Worm (Caenorhabditis elegans) whole organism, young adult: ENCODE results near the gene phy-2.

Experiments used
- B0035.1 ChIP-seq: sonication (generic microtip); optimal IDR thresholded peaks from 2 replicates; lab custom pipeline; 2016; ENCODE audit warnings: missing genetic modification characterization, mild to moderate bottlenecking, missing compliant biosample characterization, missing genotype, missing genetic modification reagents
- F23B12.7 ChIP-seq: sonication (generic microtip); optimal IDR thresholded peaks from 2 replicates; lab custom pipeline; 2017; ENCODE audit warnings: missing genetic modification characterization, mild to moderate bottlenecking, missing compliant biosample characterization, antibody characterized with exemption, moderate library complexity; ENCODE audit not compliant: insufficient read depth
- K12H6.12 ChIP-seq: fragments of 200-800 bp; sonication (Bioruptor generic); optimal IDR thresholded peaks from 2 replicates; lab custom pipeline; 2018; ENCODE audit warnings: mild to moderate bottlenecking, missing genetic modification characterization, missing compliant biosample characterization
- attf-6 ChIP-seq: fragments of 200-800 bp; sonication (Bioruptor generic); IDR thresholded peaks from 2 replicates; pipeline ENCODE4 v1.3.6; 2022; ENCODE audit warnings: missing genetic modification reagents, missing genetic modification characterization, missing compliant biosample characterization
- him-1 ChIP-seq: sonication (generic microtip); optimal IDR thresholded peaks from 2 replicates; lab custom pipeline; 2016; ENCODE audit warnings: missing genotype, missing genetic modification reagents, missing genetic modification characterization, missing compliant biosample characterization
- lin-54 ChIP-seq: fragments of 200-800 bp; sonication (Bioruptor generic); optimal IDR thresholded peaks from 2 replicates; lab custom pipeline; 2018; ENCODE audit warnings: mild to moderate bottlenecking, missing genetic modification characterization, missing compliant biosample characterization
- mel-28 ChIP-seq: sonication (generic microtip); optimal IDR thresholded peaks from 2 replicates; lab custom pipeline; 2016; ENCODE audit warnings: borderline replicate concordance, mild to moderate bottlenecking, missing genetic modification characterization, missing compliant biosample characterization
- nfya-1 ChIP-seq: sonication (generic microtip); optimal IDR thresholded peaks from 2 replicates; lab custom pipeline; 2017; ENCODE audit warnings: antibody characterized with exemption, missing compliant biosample characterization, missing genetic modification characterization, borderline replicate concordance; ENCODE audit not compliant: insufficient read depth
- tbp1 ChIP-seq: fragments of 200-800 bp; sonication (Bioruptor generic); optimal IDR thresholded peaks from 2 replicates; lab custom pipeline; 2018; ENCODE audit warnings: mild to moderate bottlenecking, missing genetic modification characterization, missing compliant biosample characterization
- unc-130 ChIP-seq: sonication (generic microtip); optimal IDR thresholded peaks from 2 replicates; lab custom pipeline; 2016; ENCODE audit warnings: missing genetic modification reagents, missing genetic modification characterization, missing compliant biosample characterization
- ztf-26 ChIP-seq: sonication (generic microtip); optimal IDR thresholded peaks from 2 replicates; lab custom pipeline; 2017; ENCODE audit warnings: missing genetic modification characterization, missing compliant biosample characterization
- ztf-28 ChIP-seq: fragments of 200-800 bp; sonication (Bioruptor generic); IDR thresholded peaks from 2 replicates; pipeline ENCODE4 v1.3.6; 2022; ENCODE audit warnings: missing genetic modification reagents, missing genetic modification characterization, missing compliant biosample characterization

- TF ChIP-seq attf-6 (GFP tag; lab: Robert Waterston, UW) (no peak), unc-130 (GFP tag; lab: Kevin White, UChicago) (no peak), lin-54 (no peak), B0035.1 (no peak), mel-28 (tag; lab: Kevin White, UChicago) (no peak), nfya-1 (no peak), ztf-26 (tag; lab: Kevin White, UChicago) (no peak), him-1 (no peak), F23B12.7 (no peak), ztf-28 (GFP tag; lab: Robert Waterston, UW) (no peak), tbp1 (GFP tag; lab: Kevin White, UChicago) (no peak), K12H6.12 (no peak)
Observed at ce11 chrIV:12218253-12218652, 2.5 kb upstream of the phy-2 start.
